Fruit fly (Drosophila melanogaster) whole organism, adult: ENCODE results near the gene Scgalpha.

Source experiments
- CG11617 ChIP-seq: fragments of 200-800 bp; sonication (Bioruptor generic); optimal IDR thresholded peaks from 2 replicates; lab custom pipeline; 2017; ENCODE audit warnings: mild to moderate bottlenecking, missing biosample characterization, missing genetic modification reagents, missing genetic modification characterization
- CG12768 ChIP-seq: fragments of 200-800 bp; sonication (Bioruptor generic); optimal IDR thresholded peaks from 2 replicates; lab custom pipeline; 2017; ENCODE audit warnings: missing biosample characterization, missing genetic modification characterization, mild to moderate bottlenecking, moderate library complexity, missing genetic modification reagents
- CG14711 ChIP-seq: fragments of 200-800 bp; sonication (Bioruptor generic); optimal IDR thresholded peaks from 2 replicates; lab custom pipeline; 2018; ENCODE audit warnings: missing biosample characterization, mild to moderate bottlenecking, missing genetic modification characterization, moderate library complexity
- CG1620 ChIP-seq: fragments of 200-800 bp; sonication (Bioruptor generic); optimal IDR thresholded peaks from 2 replicates; lab custom pipeline; 2016; ENCODE audit warnings: missing biosample characterization, missing genetic modification characterization
- CG33017 ChIP-seq: fragments of 200-800 bp; sonication (Bioruptor generic); optimal IDR thresholded peaks from 2 replicates; lab custom pipeline; 2018; ENCODE audit warnings: missing biosample characterization, mild to moderate bottlenecking, missing genetic modification characterization, moderate library complexity
- CG5204 ChIP-seq: fragments of 200-800 bp; sonication (Bioruptor generic); optimal IDR thresholded peaks from 2 replicates; lab custom pipeline; 2016; ENCODE audit warnings: missing biosample characterization, missing genetic modification characterization
- CG7045 ChIP-seq: fragments of 200-800 bp; sonication (Bioruptor generic); optimal IDR thresholded peaks from 2 replicates; lab custom pipeline; 2017; ENCODE audit warnings: missing biosample characterization, mild to moderate bottlenecking, missing genetic modification characterization
- CG7101 ChIP-seq: fragments of 200-800 bp; sonication (Bioruptor generic); optimal IDR thresholded peaks from 2 replicates; lab custom pipeline; 2018; ENCODE audit warnings: missing biosample characterization, mild to moderate bottlenecking, missing genetic modification characterization, moderate library complexity
- Clk ChIP-seq: fragments of 200-800 bp; sonication (Bioruptor generic); optimal IDR thresholded peaks from 2 replicates; lab custom pipeline; 2017; ENCODE audit warnings: missing biosample characterization, missing genetic modification characterization
- Crg-1 ChIP-seq: fragments of 200-800 bp; sonication (Bioruptor generic); optimal IDR thresholded peaks from 2 replicates; lab custom pipeline; 2016; ENCODE audit warnings: missing biosample characterization, missing genetic modification characterization
- Hr96 ChIP-seq: fragments of 200-800 bp; sonication (Bioruptor generic); optimal IDR thresholded peaks from 2 replicates; lab custom pipeline; 2016; ENCODE audit warnings: missing biosample characterization, missing genetic modification characterization
- Mnt ChIP-seq: fragments of 200-800 bp; sonication (Bioruptor generic); optimal IDR thresholded peaks from 2 replicates; lab custom pipeline; 2016; ENCODE audit warnings: missing biosample characterization, mild to moderate bottlenecking, missing genetic modification characterization
- bab1 ChIP-seq: fragments of 200-800 bp; sonication (Bioruptor generic); optimal IDR thresholded peaks from 3 replicates; lab custom pipeline; 2019; ENCODE audit warnings: missing biosample characterization, mild to moderate bottlenecking, missing genetic modification characterization, moderate library complexity
- cic ChIP-seq: fragments of 200-800 bp; sonication (Bioruptor generic); optimal IDR thresholded peaks from 2 replicates; lab custom pipeline; 2017; ENCODE audit warnings: missing biosample characterization, mild to moderate bottlenecking, missing genetic modification characterization, moderate library complexity
- cnc ChIP-seq, 2 experiments: fragments of >200 bp; optimal IDR thresholded peaks; 2 replicates each; lab custom pipeline; 2017
- kay ChIP-seq: fragments of 200-800 bp; sonication (Bioruptor generic); peaks from one replicate; lab custom pipeline; 2016; ENCODE audit warnings: missing biosample characterization, missing genetic modification characterization, borderline replicate concordance
- ovo ChIP-seq: fragments of 200-800 bp; sonication (Bioruptor generic); optimal IDR thresholded peaks from 2 replicates; lab custom pipeline; 2016; ENCODE audit warnings: missing biosample characterization, missing genetic modification characterization
- pad ChIP-seq: fragments of 200-800 bp; sonication (Bioruptor generic); optimal IDR thresholded peaks from 3 replicates; lab custom pipeline; 2017; ENCODE audit warnings: missing biosample characterization, missing genetic modification characterization, mild to moderate bottlenecking, moderate library complexity, missing genetic modification reagents
- tj ChIP-seq: fragments of 200-800 bp; sonication (Bioruptor generic); optimal IDR thresholded peaks from 3 replicates; lab custom pipeline; 2017; ENCODE audit warnings: missing biosample characterization, mild to moderate bottlenecking, missing genetic modification characterization, moderate library complexity
- toe ChIP-seq: fragments of 200-800 bp; sonication (Bioruptor generic); optimal IDR thresholded peaks from 2 replicates; lab custom pipeline; 2016; ENCODE audit warnings: missing biosample characterization, missing genetic modification characterization

The Scgalpha gene

dm6 chr2L:8296395-8296794 lies 6.8 kb upstream of the Scgalpha start:
- TF ChIP-seq CG1620 (GFP tag; lab: Kevin White, UChicago) (no peak), CG7045 (GFP tag; lab: Kevin White, UChicago) (no peak), cic (GFP tag; lab: Kevin White, UChicago) (no peak), Mnt (no peak), pad (no peak), cnc (optimal IDR thresholded peaks at IDR 0.05; lab: Kevin White, UChicago) (no peak), toe (no peak), Clk (GFP tag; lab: Kevin White, UChicago) (no peak), CG14711 (tag; lab: Kevin White, UChicago) (no peak), Crg-1 (no peak), Hr96 (no peak), bab1 (GFP tag; lab: Kevin White, UChicago) (no peak)

- no peak for TF ChIP-seq bab1 (GFP tag; lab: Kevin White, UChicago)
- TF ChIP-seq CG7045 (GFP tag; lab: Kevin White, UChicago): no peak
- no peak for TF ChIP-seq cic (GFP tag; lab: Kevin White, UChicago)
- TF ChIP-seq Hr96: no peak
- TF ChIP-seq toe: no peak
- TF ChIP-seq Crg-1: no peak
- TF ChIP-seq tj (GFP tag; lab: Kevin White, UChicago): no peak
- TF ChIP-seq Mnt: no peak
- TF ChIP-seq CG33017 (tag; lab: Kevin White, UChicago): no peak
- TF ChIP-seq CG7101 (tag; lab: Kevin White, UChicago): no peak
- TF ChIP-seq CG5204 (GFP tag; lab: Kevin White, UChicago): no peak
- TF ChIP-seq CG14711 (tag; lab: Kevin White, UChicago): no peak
- TF ChIP-seq cnc (optimal IDR thresholded peaks at IDR 0.05; lab: Kevin White, UChicago): no peak
- TF ChIP-seq pad: no peak
- TF ChIP-seq CG1620 (GFP tag; lab: Kevin White, UChicago): no peak
- TF ChIP-seq CG12768 (GFP tag; lab: Kevin White, UChicago): no peak
- TF ChIP-seq ovo (GFP tag; lab: Kevin White, UChicago): no peak
- no peak for TF ChIP-seq CG11617 (GFP tag; lab: Kevin White, UChicago)
- no peak for TF ChIP-seq kay
Measured at dm6 chr2L:8297070-8297469, 6.2 kb upstream of the Scgalpha start.

dm6 chr2L:8299194-8299811 lies 3.9 kb upstream of the Scgalpha start:
- TF ChIP-seq CG12768 (GFP tag; lab: Kevin White, UChicago): no peak
- TF ChIP-seq Hr96: no peak
- peak; percentile 18 for TF ChIP-seq bab1 (GFP tag; lab: Kevin White, UChicago)
- no peak for TF ChIP-seq CG33017 (tag; lab: Kevin White, UChicago)
- TF ChIP-seq CG7045 (GFP tag; lab: Kevin White, UChicago): no peak

- TF ChIP-seq cic (GFP tag; lab: Kevin White, UChicago) (peak; percentile 48), CG1620 (GFP tag; lab: Kevin White, UChicago) (no peak), ovo (GFP tag; lab: Kevin White, UChicago) (peak; percentile 47), CG12768 (GFP tag; lab: Kevin White, UChicago) (peak; percentile 54), pad (peak; percentile 94), CG33017 (tag; lab: Kevin White, UChicago) (no peak), bab1 (GFP tag; lab: Kevin White, UChicago) (peak; percentile 1), tj (GFP tag; lab: Kevin White, UChicago) (peak; percentile 91)
Measured at dm6 chr2L:8300220-8301167, 2.7 kb upstream of the Scgalpha start, which contains the start of gene Btk. Btk (minus strand) TSS chr2L:8301079.

- TF ChIP-seq CG1620 (GFP tag; lab: Kevin White, UChicago) (no peak), Hr96 (no peak)
Measured at dm6 chr2L:8304635-8305034, 1.4 kb downstream of the Scgalpha start.

- TF ChIP-seq CG11617 (GFP tag; lab: Kevin White, UChicago) (no peak), Hr96 (no peak), CG33017 (tag; lab: Kevin White, UChicago) (no peak), toe (no peak), CG7045 (GFP tag; lab: Kevin White, UChicago) (no peak), CG1620 (GFP tag; lab: Kevin White, UChicago) (no peak), CG12768 (GFP tag; lab: Kevin White, UChicago) (no peak), CG14711 (tag; lab: Kevin White, UChicago) (no peak), ovo (GFP tag; lab: Kevin White, UChicago) (no peak), kay (no peak), bab1 (GFP tag; lab: Kevin White, UChicago) (no peak), Clk (GFP tag; lab: Kevin White, UChicago) (no peak), CG7101 (tag; lab: Kevin White, UChicago) (no peak)
Measured at dm6 chr2L:8305409-8305808, 2.2 kb downstream of the Scgalpha start, which contains the start of gene CG7840. CG7840 (plus strand) TSS chr2L:8305586.
